ENCODE assay signal across 5 fruit fly cellular contexts in genomic region chrX:14214505-14215449, dm6.
A peak's percentile ranks its signal among the peaks of the same experiment; 100 is the strongest.
TF ChIP-seq lines count a peak whose summit lies in the region.

No protein-coding gene starts in this region.

TF ChIP-seq in whole organism, adult, 20 proteins besides CTCF, POLR2A, EP300 and RAD21 (continued from another document):
- peak; percentile 24 for TF ChIP-seq toe (GFP tag; optimal IDR thresholded peaks at IDR 0.05; lab: Kevin White, UChicago)
- TF ChIP-seq CG7101 (tag; optimal IDR thresholded peaks at IDR 0.05; lab: Kevin White, UChicago), result peak; percentile 86

TF ChIP-seq in whole organism, embryonic, 481 proteins besides CTCF, POLR2A, EP300 and RAD21 (continued from another document and continues in another):
- TF ChIP-seq NFAT (GFP tag; IDR thresholded peaks at IDR 0.05; lab: Robert Waterston, UW) (no peak), Antp (GFP tag; optimal IDR thresholded peaks at IDR 0.05; lab: Kevin White, UChicago) (no peak), CG6813 (GFP tag; optimal IDR thresholded peaks at IDR 0.05; lab: Kevin White, UChicago) (no peak), Elba2 (GFP tag; optimal IDR thresholded peaks at IDR 0.05; lab: Kevin White, UChicago) (no peak), dmrt11E (tag; optimal IDR thresholded peaks at IDR 0.05; lab: Kevin White, UChicago) (no peak), Med (GFP tag; lab: Kevin White, UChicago) (peak; percentile 77), E2f2 (GFP tag; IDR thresholded peaks at IDR 0.05; lab: Robert Waterston, UW) (peak; percentile 29; the same call in 1 of the 2 replicates), CG32532 (GFP tag; IDR thresholded peaks at IDR 0.05; lab: Robert Waterston, UW) (peak; percentile 70), twi (tag; optimal IDR thresholded peaks at IDR 0.05; lab: Kevin White, UChicago) (no peak), vfl (GFP tag; optimal IDR thresholded peaks at IDR 0.05; lab: Kevin White, UChicago) (no peak), HLH3B (GFP tag; IDR thresholded peaks at IDR 0.05; lab: Robert Waterston, UW) (no peak; the same call in 1 of the 2 replicates), CG16815 (GFP tag; optimal IDR thresholded peaks at IDR 0.05; lab: Kevin White, UChicago) (no peak), CG12219 (GFP tag; optimal IDR thresholded peaks at IDR 0.05; lab: Kevin White, UChicago) (no peak), Drgx (GFP tag; IDR thresholded peaks at IDR 0.05; lab: Robert Waterston, UW) (peak; percentile 86), CG10959 (GFP tag; IDR thresholded peaks at IDR 0.05; lab: Robert Waterston, UW) (no peak), wek (GFP tag; optimal IDR thresholded peaks at IDR 0.05; lab: Kevin White, UChicago) (no peak), pum (GFP tag; optimal IDR thresholded peaks at IDR 0.05; lab: Kevin White, UChicago) (no peak), Hmx (GFP tag; optimal IDR thresholded peaks at IDR 0.05; lab: Kevin White, UChicago) (no peak), gfzf (GFP tag; optimal IDR thresholded peaks at IDR 0.05; lab: Kevin White, UChicago) (no peak), Dip2 (GFP tag; IDR thresholded peaks at IDR 0.05; lab: Robert Waterston, UW) (no peak), Sry-δ (GFP tag; optimal IDR thresholded peaks at IDR 0.05; lab: Kevin White, UChicago) (no peak), CG17186 (GFP tag; optimal IDR thresholded peaks at IDR 0.05; lab: Kevin White, UChicago) (no peak), D19A (tag; optimal IDR thresholded peaks at IDR 0.05; lab: Kevin White, UChicago) (peak; percentile 30), Spps (tag; optimal IDR thresholded peaks at IDR 0.05; lab: Kevin White, UChicago) (no peak), Dbx (GFP tag; IDR thresholded peaks at IDR 0.05; lab: Robert Waterston, UW) (no peak), Dp (GFP tag; optimal IDR thresholded peaks at IDR 0.05; lab: Kevin White, UChicago) (no peak), CG2712 (tag; optimal IDR thresholded peaks at IDR 0.05; lab: Kevin White, UChicago) (peak; percentile 47), CG13624 (GFP tag; optimal IDR thresholded peaks at IDR 0.05; lab: Kevin White, UChicago) (peak; percentile 5), CG12071 (GFP tag; optimal IDR thresholded peaks at IDR 0.05; lab: Kevin White, UChicago) (no peak), al (GFP tag; IDR thresholded peaks at IDR 0.05; lab: Robert Waterston, UW) (peak; percentile 49), CG8944 (GFP tag; optimal IDR thresholded peaks at IDR 0.05; lab: Kevin White, UChicago) (no peak), Doc2 (GFP tag; IDR thresholded peaks at IDR 0.05; lab: Robert Waterston, UW) (no peak), z (GFP tag; IDR thresholded peaks at IDR 0.05; lab: Robert Waterston, UW) (no peak), CG6254 (GFP tag; optimal IDR thresholded peaks at IDR 0.05; lab: Kevin White, UChicago) (peak; percentile 37), CG4404 (GFP tag; IDR thresholded peaks at IDR 0.05; lab: Robert Waterston, UW) (no peak)

TF ChIP-seq in whole organism, prepupa, 60 proteins besides CTCF, POLR2A, EP300 and RAD21 (continued from another document and continues in another):
- TF ChIP-seq Blimp-1 (GFP tag; optimal IDR thresholded peaks at IDR 0.05; lab: Kevin White, UChicago) (no peak), cyc (GFP tag; optimal IDR thresholded peaks at IDR 0.05; lab: Kevin White, UChicago) (no peak), CG6792 (GFP tag; optimal IDR thresholded peaks at IDR 0.05; lab: Kevin White, UChicago) (peak; percentile 13), CG4318 (GFP tag; optimal IDR thresholded peaks at IDR 0.05; lab: Kevin White, UChicago) (peak; percentile 69), fd85E (GFP tag; optimal IDR thresholded peaks at IDR 0.05; lab: Kevin White, UChicago) (no peak), CG11294 (GFP tag; IDR thresholded peaks at IDR 0.05; lab: Robert Waterston, UW) (peak; percentile 85), CG6163 (GFP tag; IDR thresholded peaks at IDR 0.05; lab: Robert Waterston, UW) (peak; percentile 80), svp (GFP tag; lab: Kevin White, UChicago) (no peak), eg (GFP tag; IDR thresholded peaks at IDR 0.05; lab: Robert Waterston, UW) (peak; percentile 84), Ets96B (tag; optimal IDR thresholded peaks at IDR 0.05; lab: Kevin White, UChicago) (peak; percentile 75), Gug (GFP tag; IDR thresholded peaks at IDR 0.05; lab: Robert Waterston, UW) (peak; percentile 80), CG10631 (GFP tag; optimal IDR thresholded peaks at IDR 0.05; lab: Kevin White, UChicago) (peak; percentile 73), CG6276 (GFP tag; optimal IDR thresholded peaks at IDR 0.05; lab: Kevin White, UChicago) (peak; percentile 87), Sox102F (GFP tag; optimal IDR thresholded peaks at IDR 0.05; lab: Kevin White, UChicago) (no peak), fd59A (GFP tag; optimal IDR thresholded peaks at IDR 0.05; lab: Kevin White, UChicago) (peak; percentile 67), achi (GFP tag; optimal IDR thresholded peaks at IDR 0.05; lab: Kevin White, UChicago) (peak; percentile 71), Eip75B (GFP tag; optimal IDR thresholded peaks at IDR 0.05; lab: Kevin White, UChicago) (no peak), vri (GFP tag; optimal IDR thresholded peaks at IDR 0.05; lab: Kevin White, UChicago) (no peak), Sox15 (GFP tag; optimal IDR thresholded peaks at IDR 0.05; lab: Kevin White, UChicago) (no peak), dsx (GFP tag; optimal IDR thresholded peaks at IDR 0.05; lab: Kevin White, UChicago; ENCODE audit: poor library complexity, severe bottlenecking) (peak; percentile 72), CG9139 (GFP tag; optimal IDR thresholded peaks at IDR 0.05; lab: Kevin White, UChicago) (peak; percentile 21), CG15336 (GFP tag; IDR thresholded peaks at IDR 0.05; lab: Robert Waterston, UW) (peak; percentile 88), CG16779 (tag; optimal IDR thresholded peaks at IDR 0.05; lab: Kevin White, UChicago) (peak; percentile 80), CG11762 (GFP tag; optimal IDR thresholded peaks at IDR 0.05; lab: Kevin White, UChicago; ENCODE audit: insufficient read depth) (peak; percentile 45), CG3032 (tag; optimal IDR thresholded peaks at IDR 0.05; lab: Kevin White, UChicago) (peak; percentile 75), CG6854 (GFP tag; optimal IDR thresholded peaks at IDR 0.05; lab: Kevin White, UChicago) (peak; percentile 13), ss (GFP tag; optimal IDR thresholded peaks at IDR 0.05; lab: Kevin White, UChicago) (peak; percentile 33 to 64), Lpt (GFP tag; optimal IDR thresholded peaks at IDR 0.05; lab: Kevin White, UChicago) (peak; percentile 64), Hr38 (GFP tag; optimal IDR thresholded peaks at IDR 0.05; lab: Kevin White, UChicago) (no peak), Sox14 (GFP tag; optimal IDR thresholded peaks at IDR 0.05; lab: Kevin White, UChicago) (peak; percentile 39), CG1621 (tag; optimal IDR thresholded peaks at IDR 0.05; lab: Kevin White, UChicago) (peak; percentile 47), Hr4 (GFP tag; optimal IDR thresholded peaks at IDR 0.05; lab: Kevin White, UChicago) (peak; percentile 43), Met (GFP tag; optimal IDR thresholded peaks at IDR 0.05; lab: Kevin White, UChicago) (peak; percentile 15), CG8632 (GFP tag; optimal IDR thresholded peaks at IDR 0.05; lab: Kevin White, UChicago) (peak; percentile 32)

TF ChIP-seq in whole organism, pupa, 21 proteins besides CTCF, POLR2A, EP300 and RAD21 (continued from another document):
- TF ChIP-seq Snoo (tag; optimal IDR thresholded peaks at IDR 0.05; lab: Kevin White, UChicago), result peak; percentile 22

TF ChIP-seq in whole organism, wandering third instar larva, 38 proteins besides CTCF, POLR2A, EP300 and RAD21 (continued from another document):
- TF ChIP-seq woc (GFP tag; optimal IDR thresholded peaks at IDR 0.05; lab: Kevin White, UChicago), result no peak
- no peak for TF ChIP-seq CG32264 (GFP tag; optimal IDR thresholded peaks at IDR 0.05; lab: Kevin White, UChicago)
- TF ChIP-seq dl (GFP tag; optimal IDR thresholded peaks at IDR 0.05; lab: Kevin White, UChicago; ENCODE audit: insufficient read depth in 1 of 2, partially characterized antibody in 2 of 2), result no peak
- TF ChIP-seq Abd-B (GFP tag; optimal IDR thresholded peaks at IDR 0.05; lab: Kevin White, UChicago), result no peak
- TF ChIP-seq fru (GFP tag; optimal IDR thresholded peaks at IDR 0.05; lab: Kevin White, UChicago), result no peak
- no peak for TF ChIP-seq Hr78 (GFP tag; optimal IDR thresholded peaks at IDR 0.05; lab: Kevin White, UChicago)
